Worm (Caenorhabditis elegans) whole organism, young adult: ENCODE results near the gene EGAP4.1.

Experiments used
- K12H6.12 ChIP-seq: fragments of 200-800 bp; sonication (Bioruptor generic); optimal IDR thresholded peaks from 2 replicates; lab custom pipeline; 2018; ENCODE audit warnings: mild to moderate bottlenecking, missing genetic modification characterization, missing compliant biosample characterization
- Y67H2A.10 ChIP-seq: fragments of 200-800 bp; sonication (Bioruptor generic); conservative IDR thresholded peaks from 2 replicates; pipeline ENCODE4 v1.3.6; 2022; ENCODE audit warnings: missing genetic modification reagents, missing genetic modification characterization, missing compliant biosample characterization
- atf-7 ChIP-seq: sonication (generic microtip); optimal IDR thresholded peaks from 2 replicates; lab custom pipeline; 2017; ENCODE audit warnings: mild to moderate bottlenecking, missing genetic modification characterization, missing compliant biosample characterization
- pha-4 ChIP-seq: fragments of 150-350 bp; sonication (generic microtip); optimal IDR thresholded peaks from 2 replicates; lab custom pipeline; 2014; ENCODE audit warnings: missing biosample characterization, missing genetic modification reagents, missing genetic modification characterization
- rec-8 ChIP-seq, 2 experiments: sonication (generic microtip); optimal IDR thresholded peaks; 2 replicates each; lab custom pipeline; 2016; ENCODE audit warnings: mild to moderate bottlenecking in 2 of 2, missing genetic modification characterization in 2 of 2, missing genetic modification reagents in 2 of 2, missing genotype in 2 of 2, missing biosample characterization in 1 of 2, missing compliant biosample characterization in 1 of 2, moderate library complexity in 1 of 2
- snpc-4 ChIP-seq, 5 experiments: fragments of 150-350 bp in 1 of 5; sonication (generic microtip) in 4 of 5; optimal IDR thresholded peaks; 2 replicates each; lab custom pipeline; 2014 to 2018; ENCODE audit warnings: missing genetic modification characterization in 5 of 5, missing biosample characterization in 3 of 5, antibody characterized with exemption in 2 of 5, mild to moderate bottlenecking in 2 of 5, missing compliant biosample characterization in 2 of 5, missing genotype in 2 of 5, moderate library complexity in 2 of 5, missing genetic modification reagents in 1 of 5

DNA sequence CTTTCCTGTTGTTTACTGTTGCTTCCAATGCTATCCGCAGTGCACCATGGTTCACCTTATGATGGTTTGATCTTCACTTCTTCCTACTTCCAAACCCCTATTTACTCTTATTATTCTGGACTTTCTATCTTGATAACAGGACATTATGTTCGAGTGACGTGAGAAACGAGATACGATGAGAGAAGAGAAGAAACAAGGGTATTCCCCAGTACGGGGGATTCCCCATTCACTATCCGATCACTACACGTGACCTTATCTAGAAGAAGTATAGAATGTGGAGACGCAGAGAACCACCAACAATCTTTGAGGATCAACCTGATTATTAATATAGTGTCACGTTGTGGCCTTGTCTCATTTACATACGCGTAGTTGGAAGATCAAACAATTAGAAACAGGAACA lies 25.3 kb upstream of the EGAP4.1 start:
- TF ChIP-seq snpc-4 (GFP tag; optimal IDR thresholded peaks at IDR 0.05; lab: Kevin White, UChicago), result no peak
- no peak for TF ChIP-seq snpc-4 (tag; optimal IDR thresholded peaks at IDR 0.05; lab: Kevin White, UChicago)
- TF ChIP-seq atf-7 (tag; lab: Kevin White, UChicago), result no peak
- no peak for TF ChIP-seq Y67H2A.10
- TF ChIP-seq pha-4 (tag; lab: Kevin White, UChicago), result no peak
- TF ChIP-seq K12H6.12 (tag; lab: Kevin White, UChicago), result no peak
- no peak for TF ChIP-seq rec-8 (tag; optimal IDR thresholded peaks at IDR 0.05; lab: Kevin White, UChicago)
